Worm (Caenorhabditis elegans) whole organism, L1 larva: ENCODE measurements around the gene F02H6.2.

Experiments
- C34B4.2 ChIP-seq: sonication (generic microtip); optimal IDR thresholded peaks from 2 replicates; lab custom pipeline; 2017; ENCODE audit warnings: mild to moderate bottlenecking, missing genetic modification characterization, missing compliant biosample characterization
- Y116A8C.19 ChIP-seq: sonication (generic microtip); optimal IDR thresholded peaks from 2 replicates; lab custom pipeline; 2016; ENCODE audit warnings: missing compliant biosample characterization, missing genetic modification characterization, borderline replicate concordance
- aha-1 ChIP-seq: fragments of 150-350 bp; optimal IDR thresholded peaks from 2 replicates; lab custom pipeline; 2014; ENCODE audit warnings: missing biosample characterization, missing genetic modification characterization
- ama-1 ChIP-seq: fragments of 150-350 bp; optimal IDR thresholded peaks from 2 replicates; lab custom pipeline; 2014
- hpl-2 ChIP-seq: fragments of 150-350 bp; optimal IDR thresholded peaks from 2 replicates; lab custom pipeline; 2014; ENCODE audit warnings: missing biosample characterization, missing genetic modification reagents, missing genetic modification characterization
- nhr-11 ChIP-seq: fragments of 150-350 bp; optimal IDR thresholded peaks from 2 replicates; lab custom pipeline; 2014; ENCODE audit warnings: missing biosample characterization, missing genetic modification characterization
- nhr-237 ChIP-seq: fragments of 150-350 bp; optimal IDR thresholded peaks from 2 replicates; lab custom pipeline; 2014; ENCODE audit warnings: missing biosample characterization, missing genetic modification characterization
- nhr-28 ChIP-seq: fragments of 150-350 bp; optimal IDR thresholded peaks from 2 replicates; lab custom pipeline; 2014; ENCODE audit warnings: missing biosample characterization, missing genetic modification characterization
- nhr-85 ChIP-seq: sonication (generic microtip); peaks from one replicate; lab custom pipeline; 2016; ENCODE audit warnings: missing genetic modification characterization, inconsistent platforms, missing compliant biosample characterization
- pqm-1 ChIP-seq: sonication (generic microtip); optimal IDR thresholded peaks from 3 replicates; lab custom pipeline; 2017; ENCODE audit warnings: missing biosample characterization, missing genetic modification characterization
- snpc-4 ChIP-seq: fragments of 150-350 bp; optimal IDR thresholded peaks from 2 replicates; lab custom pipeline; 2014; ENCODE audit warnings: missing biosample characterization, missing genetic modification characterization
- unc-130 ChIP-seq: fragments of 150-350 bp; optimal IDR thresholded peaks from 2 replicates; lab custom pipeline; 2017; ENCODE audit warnings: missing biosample characterization, missing genetic modification characterization, inconsistent platforms
- unc-62 ChIP-seq: fragments of 150-350 bp; optimal IDR thresholded peaks from 2 replicates; lab custom pipeline; 2014; ENCODE audit warnings: missing biosample characterization, missing genetic modification reagents, missing genetic modification characterization
- ztf-11 ChIP-seq, 2 experiments: sonication (generic microtip); optimal IDR thresholded peaks; 2 replicates each; lab custom pipeline; 2016 to 2017; ENCODE audit warnings: missing genetic modification characterization in 2 of 2, missing biosample characterization in 1 of 2, missing compliant biosample characterization in 1 of 2

DNA sequence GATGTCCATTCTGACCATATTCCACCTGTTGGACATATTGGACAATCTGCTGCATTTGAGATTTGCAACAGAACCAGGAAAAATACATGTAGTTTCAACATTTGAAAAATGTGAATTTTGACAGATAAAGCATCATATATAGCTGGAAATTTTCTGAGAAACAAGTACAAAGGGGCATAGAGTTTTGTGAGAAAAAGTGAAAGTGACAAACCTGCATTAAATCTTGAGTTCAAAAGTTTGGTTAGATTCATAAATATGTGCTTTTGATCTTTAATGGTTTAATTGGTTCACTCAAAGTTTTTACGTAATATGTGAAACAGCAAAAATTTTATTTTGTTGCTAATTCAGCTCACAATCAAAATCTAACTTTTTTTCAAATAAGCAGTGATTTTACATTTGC, 31.8 kb downstream of the F02H6.2 start, which contains the start of gene F02H6.7:
- no peak for TF ChIP-seq snpc-4
- TF ChIP-seq unc-62 (GFP tag; lab: Kevin White, UChicago): no peak
- TF ChIP-seq ztf-11 (tag; optimal IDR thresholded peaks at IDR 0.05; lab: Kevin White, UChicago): no peak
- no peak for TF ChIP-seq nhr-85 (tag; lab: Kevin White, UChicago)
- TF ChIP-seq nhr-11 (tag; lab: Kevin White, UChicago): no peak
- TF ChIP-seq ama-1: no peak
- TF ChIP-seq hpl-2 (GFP tag; lab: Kevin White, UChicago): no peak
- TF ChIP-seq nhr-237 (tag; lab: Kevin White, UChicago): no peak
- no peak for TF ChIP-seq Y116A8C.19 (tag; lab: Kevin White, UChicago)
- no peak for TF ChIP-seq pqm-1 (tag; lab: Kevin White, UChicago)
- TF ChIP-seq aha-1 (tag; lab: Kevin White, UChicago): no peak
- no peak for TF ChIP-seq C34B4.2
- no peak for TF ChIP-seq unc-130 (tag; lab: Kevin White, UChicago)
- no peak for TF ChIP-seq nhr-28 (tag; lab: Kevin White, UChicago)
